Worm (Caenorhabditis elegans) whole organism, midembryonic: ENCODE measurements around the gene srx-54.

Experiments
- T22C8.4 ChIP-seq: fragments of 200-800 bp; sonication (Bioruptor generic); IDR thresholded peaks from 2 replicates; pipeline ENCODE4 v1.3.6; 2022; ENCODE audit warnings: missing genetic modification characterization, missing compliant biosample characterization
- flt-1 ChIP-seq: fragments of 200-800 bp; sonication (Bioruptor generic); IDR thresholded peaks from 2 replicates; pipeline ENCODE4 v1.3.6; 2022; ENCODE audit warnings: missing genetic modification characterization, missing compliant biosample characterization
- klf-2 ChIP-seq: fragments of 200-800 bp; sonication (Bioruptor generic); conservative IDR thresholded peaks from 2 replicates; pipeline ENCODE4 v1.3.6; 2022; ENCODE audit warnings: missing genetic modification reagents, missing genetic modification characterization, missing compliant biosample characterization
- med-1 ChIP-seq: sonication (generic microtip); optimal IDR thresholded peaks from 2 replicates; lab custom pipeline; 2017; ENCODE audit warnings: missing genetic modification characterization, mild to moderate bottlenecking, missing compliant biosample characterization, antibody characterized with exemption, missing genetic modification reagents; ENCODE audit not compliant: insufficient read depth
- ref-1 ChIP-seq: fragments of 200-800 bp; sonication (Bioruptor generic); conservative IDR thresholded peaks from 2 replicates; pipeline ENCODE4 v1.3.6; 2022; ENCODE audit warnings: missing genetic modification reagents, missing genetic modification characterization, missing compliant biosample characterization
- tab-1 ChIP-seq: fragments of 200-800 bp; sonication (Bioruptor generic); IDR thresholded peaks from 2 replicates; pipeline ENCODE4 v1.3.6; 2022; ENCODE audit warnings: missing genetic modification characterization, missing compliant biosample characterization
- ztf-23 ChIP-seq: fragments of 200-800 bp; sonication (Bioruptor generic); IDR thresholded peaks from 2 replicates; pipeline ENCODE4 v1.3.6; 2022; ENCODE audit warnings: missing genetic modification reagents, missing genetic modification characterization, missing compliant biosample characterization
- ztf-29 ChIP-seq: fragments of 200-800 bp; sonication (Bioruptor generic); IDR thresholded peaks from 2 replicates; pipeline ENCODE4 v1.3.6; 2022; ENCODE audit warnings: missing genetic modification reagents, missing genetic modification characterization, missing compliant biosample characterization

ce11 chrV:16974919-16975318, at the start of gene srx-54:
- no peak for TF ChIP-seq ztf-29 (GFP tag; lab: Robert Waterston, UW)
- no peak for TF ChIP-seq tab-1 (GFP tag; lab: Robert Waterston, UW)
- no peak for TF ChIP-seq ztf-23 (GFP tag; lab: Robert Waterston, UW)
- no peak for TF ChIP-seq med-1 (GFP tag; lab: Kevin White, UChicago)
- no peak for TF ChIP-seq klf-2 (GFP tag; lab: Robert Waterston, UW)
- TF ChIP-seq ref-1 (GFP tag; lab: Robert Waterston, UW), result no peak
- TF ChIP-seq T22C8.4 (GFP tag; lab: Robert Waterston, UW), result no peak
- TF ChIP-seq flt-1 (GFP tag; lab: Robert Waterston, UW), result no peak
